Fruit fly (Drosophila melanogaster) whole organism, embryonic: ENCODE results near the gene CG15283.

ENCODE experiments used
- CG10565 ChIP-seq: fragments of 200-800 bp; sonication (Bioruptor generic); optimal IDR thresholded peaks from 3 replicates; lab custom pipeline; 2016; ENCODE audit warnings: missing biosample characterization, mild to moderate bottlenecking, missing genetic modification characterization
- CG11696 ChIP-seq: fragments of 200-800 bp; sonication (Bioruptor generic); IDR thresholded peaks from 2 replicates; pipeline ENCODE4 v1.3.6; 2022; ENCODE audit warnings: missing biosample characterization, missing genetic modification characterization
- CG12769 ChIP-seq: fragments of 200-800 bp; sonication (Bioruptor generic); optimal IDR thresholded peaks from 2 replicates; lab custom pipeline; 2019; ENCODE audit warnings: missing biosample characterization, mild to moderate bottlenecking, missing genetic modification characterization, moderate library complexity
- CG13624 ChIP-seq: fragments of 200-800 bp; sonication (Bioruptor generic); optimal IDR thresholded peaks from 2 replicates; lab custom pipeline; 2016; ENCODE audit warnings: missing biosample characterization, missing genetic modification characterization
- CG13894 ChIP-seq: fragments of 200-800 bp; sonication (Bioruptor generic); optimal IDR thresholded peaks from 3 replicates; lab custom pipeline; 2018; ENCODE audit warnings: missing biosample characterization, mild to moderate bottlenecking, missing genetic modification characterization, moderate library complexity
- CG14441 ChIP-seq: fragments of 200-800 bp; sonication (Bioruptor generic); IDR thresholded peaks from 2 replicates; pipeline ENCODE4 v1.3.6; 2022; ENCODE audit warnings: missing biosample characterization, missing genetic modification characterization
- CG15479 ChIP-seq: fragments of 200-800 bp; sonication (Bioruptor generic); optimal IDR thresholded peaks from 3 replicates; lab custom pipeline; 2019; ENCODE audit warnings: missing biosample characterization, mild to moderate bottlenecking, missing genetic modification characterization, moderate library complexity
- CG17359 ChIP-seq: fragments of 200-800 bp; sonication (Bioruptor generic); optimal IDR thresholded peaks from 3 replicates; lab custom pipeline; 2018; ENCODE audit warnings: missing biosample characterization, mild to moderate bottlenecking, missing genetic modification characterization, moderate library complexity
- CG17361 ChIP-seq: fragments of 200-800 bp; sonication (Bioruptor generic); IDR thresholded peaks from 3 replicates; pipeline ENCODE4 v1.3.6; 2022; ENCODE audit warnings: missing biosample characterization, missing genetic modification characterization
- CG2120 ChIP-seq: fragments of 200-800 bp; sonication (Bioruptor generic); optimal IDR thresholded peaks from 3 replicates; lab custom pipeline; 2016; ENCODE audit warnings: missing biosample characterization, missing genetic modification characterization
- CG32767 ChIP-seq: fragments of 200-800 bp; sonication (Bioruptor generic); IDR thresholded peaks from 2 replicates; pipeline ENCODE4 v1.3.6; 2022; ENCODE audit warnings: missing biosample characterization, missing genetic modification characterization
- CG34422 ChIP-seq: fragments of 200-800 bp; sonication (Bioruptor generic); IDR thresholded peaks from 3 replicates; pipeline ENCODE4 v1.3.6; 2022; ENCODE audit warnings: missing biosample characterization, missing genetic modification characterization
- CG4424 ChIP-seq: fragments of 200-800 bp; sonication (Bioruptor generic); optimal IDR thresholded peaks from 3 replicates; lab custom pipeline; 2016; ENCODE audit warnings: missing biosample characterization, missing genetic modification characterization
- CG4854 ChIP-seq: fragments of 200-800 bp; sonication (Bioruptor generic); optimal IDR thresholded peaks from 2 replicates; lab custom pipeline; 2016; ENCODE audit warnings: missing biosample characterization, missing genetic modification characterization, inconsistent platforms
- CG6689 ChIP-seq: fragments of 200-800 bp; sonication (Bioruptor generic); IDR thresholded peaks from 2 replicates; pipeline ENCODE4 v1.3.6; 2022; ENCODE audit warnings: missing biosample characterization, missing genetic modification characterization
- CG7271 ChIP-seq: fragments of 200-800 bp; sonication (Bioruptor generic); optimal IDR thresholded peaks from 2 replicates; lab custom pipeline; 2018; ENCODE audit warnings: missing biosample characterization, mild to moderate bottlenecking, missing genetic modification characterization, moderate library complexity
- CG8765 ChIP-seq: fragments of 200-800 bp; sonication (Bioruptor generic); IDR thresholded peaks from 2 replicates; pipeline ENCODE4 v1.3.6; 2022; ENCODE audit warnings: missing biosample characterization, missing genetic modification characterization
- CG9797 ChIP-seq: fragments of 200-800 bp; sonication (Bioruptor generic); optimal IDR thresholded peaks from 3 replicates; lab custom pipeline; 2018; ENCODE audit warnings: missing biosample characterization, mild to moderate bottlenecking, missing genetic modification characterization
- Dll ChIP-seq: fragments of 200-800 bp; sonication (Bioruptor generic); IDR thresholded peaks from 4 replicates; pipeline ENCODE4 v1.3.6; 2022; ENCODE audit warnings: missing biosample characterization, missing genetic modification characterization; ENCODE audit not compliant: partially characterized antibody
- Dp ChIP-seq: fragments of 200-800 bp; sonication (Bioruptor generic); optimal IDR thresholded peaks from 2 replicates; lab custom pipeline; 2018; ENCODE audit warnings: missing biosample characterization, mild to moderate bottlenecking, missing genetic modification characterization, moderate library complexity
- Elba2 ChIP-seq: fragments of 200-800 bp; sonication (Bioruptor generic); optimal IDR thresholded peaks from 3 replicates; lab custom pipeline; 2016; ENCODE audit warnings: missing biosample characterization, missing genetic modification characterization
- HHEX ChIP-seq: fragments of 200-800 bp; sonication (Bioruptor generic); optimal IDR thresholded peaks from 3 replicates; lab custom pipeline; 2017; ENCODE audit warnings: missing biosample characterization, mild to moderate bottlenecking, missing genetic modification characterization, missing genetic modification reagents
- Hey ChIP-seq: fragments of 200-800 bp; sonication (Bioruptor generic); optimal IDR thresholded peaks from 3 replicates; lab custom pipeline; 2018; ENCODE audit warnings: missing biosample characterization, mild to moderate bottlenecking, missing genetic modification characterization
- HmgZ ChIP-seq: fragments of 200-800 bp; sonication (Bioruptor generic); optimal IDR thresholded peaks from 2 replicates; lab custom pipeline; 2018; ENCODE audit warnings: missing biosample characterization, mild to moderate bottlenecking, missing genetic modification characterization
- Hr78 ChIP-seq, 2 experiments: fragments of 200-800 bp in 1 of 2; fragments of >200 bp in 1 of 2; sonication (Bioruptor generic) in 1 of 2; optimal IDR thresholded peaks; 2 replicates each; lab custom pipeline; 2017 to 2019; ENCODE audit warnings: missing biosample characterization in 2 of 2, missing genetic modification characterization in 2 of 2, mild to moderate bottlenecking in 1 of 2, moderate library complexity in 1 of 2
- Jarid2 ChIP-seq: fragments of 200-800 bp; sonication (Bioruptor generic); optimal IDR thresholded peaks from 3 replicates; lab custom pipeline; 2017; ENCODE audit warnings: mild to moderate bottlenecking, missing biosample characterization, missing genetic modification reagents, missing genetic modification characterization
- Max ChIP-seq: fragments of 200-800 bp; sonication (Bioruptor generic); optimal IDR thresholded peaks from 2 replicates; lab custom pipeline; 2016; ENCODE audit warnings: missing biosample characterization, mild to moderate bottlenecking, missing genetic modification characterization
- Myb ChIP-seq: fragments of 200-800 bp; sonication (Bioruptor generic); optimal IDR thresholded peaks from 2 replicates; lab custom pipeline; 2016; ENCODE audit warnings: missing biosample characterization, missing genetic modification characterization
- Optix ChIP-seq: fragments of 200-800 bp; sonication (Bioruptor generic); IDR thresholded peaks from 3 replicates; pipeline ENCODE4 v1.3.6; 2022; ENCODE audit warnings: missing biosample characterization, missing genetic modification characterization
- Taf1 ChIP-seq: fragments of 200-800 bp; sonication (Bioruptor generic); IDR thresholded peaks from 2 replicates; pipeline ENCODE4 v1.3.6; 2022; ENCODE audit warnings: missing biosample characterization, missing genetic modification characterization
- Trl ChIP-seq, 3 experiments: fragments of >200 bp in 2 of 3; fragments of 200-800 bp in 1 of 3; sonication (Bioruptor generic) in 1 of 3; optimal IDR thresholded peaks; 2 replicates in 1 of 3; 3 replicates in 2 of 3; lab custom pipeline; 2016 to 2017; ENCODE audit warnings: missing biosample characterization in 1 of 3, missing genetic modification characterization in 1 of 3
- Usf ChIP-seq: fragments of 200-800 bp; sonication (Bioruptor generic); optimal IDR thresholded peaks from 2 replicates; lab custom pipeline; 2017; ENCODE audit warnings: missing genotype, missing biosample characterization, missing genetic modification characterization
- amos ChIP-seq: fragments of 200-800 bp; sonication (Bioruptor generic); IDR thresholded peaks from 2 replicates; pipeline ENCODE4 v1.3.6; 2022; ENCODE audit warnings: missing biosample characterization, missing genetic modification characterization; ENCODE audit not compliant: partially characterized antibody
- br ChIP-seq: fragments of >200 bp; optimal IDR thresholded peaks from 2 replicates; lab custom pipeline; 2017
- cas ChIP-seq: fragments of 200-800 bp; sonication (Bioruptor generic); IDR thresholded peaks from 2 replicates; pipeline ENCODE4 v1.3.6; 2022; ENCODE audit warnings: missing biosample characterization, missing genetic modification characterization
- ftz-f1 ChIP-seq: fragments of 200-800 bp; sonication (Bioruptor generic); optimal IDR thresholded peaks from 2 replicates; lab custom pipeline; 2016; ENCODE audit warnings: missing biosample characterization, missing genetic modification characterization
- gfzf ChIP-seq: fragments of 200-800 bp; sonication (Bioruptor generic); optimal IDR thresholded peaks from 2 replicates; lab custom pipeline; 2016; ENCODE audit warnings: missing biosample characterization, mild to moderate bottlenecking, missing genetic modification characterization, moderate library complexity
- hbn ChIP-seq: fragments of 200-800 bp; sonication (Bioruptor generic); IDR thresholded peaks from 2 replicates; pipeline ENCODE4 v1.3.6; 2022; ENCODE audit warnings: missing biosample characterization, missing genetic modification characterization; ENCODE audit not compliant: partially characterized antibody
- knrl ChIP-seq: fragments of 200-800 bp; sonication (Bioruptor generic); IDR thresholded peaks from 3 replicates; pipeline ENCODE4 v1.3.6; 2022; ENCODE audit warnings: missing biosample characterization, missing genetic modification characterization; ENCODE audit not compliant: partially characterized antibody
- otp ChIP-seq: fragments of 200-800 bp; sonication (Bioruptor generic); IDR thresholded peaks from 3 replicates; pipeline ENCODE4, ENCODE4 v1.3.6; 2022; ENCODE audit warnings: missing biosample characterization, missing genetic modification characterization
- p53 ChIP-seq: fragments of 200-800 bp; sonication (Bioruptor generic); optimal IDR thresholded peaks from 2 replicates; lab custom pipeline; 2016; ENCODE audit warnings: missing biosample characterization, missing genetic modification characterization
- rib ChIP-seq: fragments of 200-800 bp; sonication (Bioruptor generic); IDR thresholded peaks from 2 replicates; pipeline ENCODE4 v1.3.6; 2022; ENCODE audit warnings: missing biosample characterization, missing genetic modification characterization
- ro ChIP-seq: fragments of 200-800 bp; sonication (Bioruptor generic); IDR thresholded peaks from 2 replicates; pipeline ENCODE4 v1.3.6; 2022; ENCODE audit warnings: missing biosample characterization, missing genetic modification characterization
- sob ChIP-seq: fragments of 200-800 bp; sonication (Bioruptor generic); IDR thresholded peaks from 2 replicates; pipeline ENCODE4 v1.3.6; 2022; ENCODE audit warnings: missing biosample characterization, missing genetic modification characterization
- tll ChIP-seq, 2 experiments: fragments of 200-800 bp in 1 of 2; fragments of >200 bp in 1 of 2; sonication (Bioruptor generic) in 1 of 2; optimal IDR thresholded peaks; 2 replicates each; lab custom pipeline; 2017 to 2019; ENCODE audit warnings: missing biosample characterization in 2 of 2, missing genetic modification characterization in 2 of 2, mild to moderate bottlenecking in 1 of 2, moderate library complexity in 1 of 2
- toy ChIP-seq: fragments of 200-800 bp; sonication (Bioruptor generic); IDR thresholded peaks from 2 replicates; pipeline ENCODE4 v1.3.6; 2022; ENCODE audit warnings: missing biosample characterization, missing genetic modification characterization
- trem ChIP-seq: fragments of 200-800 bp; optimal IDR thresholded peaks from 3 replicates; lab custom pipeline; 2019; ENCODE audit warnings: missing biosample characterization, mild to moderate bottlenecking, missing genetic modification characterization, moderate library complexity
- unc-4 ChIP-seq: fragments of 200-800 bp; sonication (Bioruptor generic); IDR thresholded peaks from 2 replicates; pipeline ENCODE4 v1.3.6; 2022; ENCODE audit warnings: missing biosample characterization, missing genetic modification characterization; ENCODE audit not compliant: partially characterized antibody
- wor ChIP-seq: fragments of 200-800 bp; sonication (Bioruptor generic); IDR thresholded peaks from 2 replicates; pipeline ENCODE4 v1.3.6; 2022; ENCODE audit warnings: missing biosample characterization, missing genetic modification characterization
- zfh2 ChIP-seq: fragments of 200-800 bp; sonication (Bioruptor generic); optimal IDR thresholded peaks from 2 replicates; lab custom pipeline; 2016; ENCODE audit warnings: missing biosample characterization, missing genetic modification characterization

The CG15283 gene

DNA sequence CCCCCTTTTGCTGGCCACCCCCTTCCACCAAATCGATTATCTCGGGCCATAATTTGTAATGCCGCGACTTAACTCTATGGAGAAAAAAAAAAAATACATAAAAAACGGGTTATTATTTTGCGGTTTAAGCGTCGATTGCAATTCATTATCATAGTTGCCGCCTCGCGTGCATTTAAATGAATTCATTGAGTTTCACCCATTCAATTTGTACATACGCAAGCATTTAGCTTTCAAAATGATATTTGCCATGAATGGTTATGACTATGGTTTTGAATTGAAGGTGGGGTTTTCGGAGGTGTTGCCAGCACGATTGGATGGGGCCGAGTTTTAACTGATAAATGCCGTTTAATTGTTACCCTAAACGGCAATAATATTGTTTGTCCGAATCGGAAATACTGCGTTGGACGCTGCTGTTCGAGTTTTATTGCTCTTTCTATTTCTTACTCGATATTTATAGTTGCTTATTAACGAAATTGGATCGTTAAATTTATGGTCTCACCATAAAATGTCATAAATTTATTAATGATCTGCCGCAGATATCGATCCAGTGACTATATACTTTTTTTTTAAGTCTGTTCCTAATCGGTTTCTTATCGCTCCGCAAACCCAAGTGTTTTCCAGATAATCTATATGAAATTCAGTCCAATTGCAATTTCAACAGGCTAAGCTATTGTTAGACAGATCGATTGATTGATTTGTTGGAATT lies 45.8 kb downstream of the CG15283 start (continued):
- TF ChIP-seq wor (GFP tag; lab: Robert Waterston, UW) (no peak), hbn (GFP tag; lab: Robert Waterston, UW) (no peak), br (lab: Kevin White, UChicago) (no peak), Jarid2 (GFP tag; lab: Kevin White, UChicago) (peak; percentile 1), CG6689 (no peak), Dll (GFP tag; lab: Robert Waterston, UW) (no peak), CG14441 (GFP tag; lab: Robert Waterston, UW) (0 out of 2 replicates have a peak, but pooled peaks have one; percentile 7), Trl (optimal IDR thresholded peaks at IDR 0.05; lab: Kevin White, UChicago) (no peak), Trl (GFP tag; optimal IDR thresholded peaks at IDR 0.05; lab: Kevin White, UChicago) (no peak), CG11696 (GFP tag; lab: Robert Waterston, UW) (peak; percentile 73; the same call in 1 of the 2 replicates), CG2120 (no peak), CG4854 (GFP tag; lab: Kevin White, UChicago) (no peak), trem (tag; lab: Kevin White, UChicago) (peak; percentile 34), zfh2 (GFP tag; lab: Kevin White, UChicago) (no peak), CG12769 (tag; lab: Kevin White, UChicago) (no peak), CG7271 (tag; lab: Kevin White, UChicago) (no peak), p53 (no peak), HHEX (GFP tag; lab: Kevin White, UChicago) (no peak), CG13894 (no peak), Dp (GFP tag; lab: Kevin White, UChicago) (no peak), Hey (tag; lab: Kevin White, UChicago) (no peak), cas (GFP tag; lab: Robert Waterston, UW) (no peak), toy (GFP tag; lab: Robert Waterston, UW) (no peak), Hr78 (GFP tag; optimal IDR thresholded peaks at IDR 0.05; lab: Kevin White, UChicago) (no peak), CG32767 (GFP tag; lab: Robert Waterston, UW) (no peak), HmgZ (tag; lab: Kevin White, UChicago) (no peak), CG9797 (GFP tag; lab: Kevin White, UChicago) (no peak), Usf (GFP tag; lab: Kevin White, UChicago) (no peak), unc-4 (no peak), otp (GFP tag; lab: Robert Waterston, UW) (no peak), Max (GFP tag; lab: Kevin White, UChicago) (no peak), CG15479 (GFP tag; lab: Kevin White, UChicago) (no peak), CG8765 (no peak), knrl (GFP tag; lab: Robert Waterston, UW) (no peak), CG13624 (GFP tag; lab: Kevin White, UChicago) (no peak), Myb (no peak), tll (GFP tag; optimal IDR thresholded peaks at IDR 0.05; lab: Kevin White, UChicago) (no peak), CG10565 (GFP tag; lab: Kevin White, UChicago) (no peak), ftz-f1 (GFP tag; lab: Kevin White, UChicago) (no peak), CG34422 (GFP tag; lab: Robert Waterston, UW) (no peak), Elba2 (GFP tag; lab: Kevin White, UChicago) (no peak), Taf1 (GFP tag; lab: Robert Waterston, UW) (no peak), gfzf (no peak), Optix (GFP tag; lab: Robert Waterston, UW) (no peak), ro (no peak), CG17359 (tag; lab: Kevin White, UChicago) (no peak), amos (GFP tag; lab: Robert Waterston, UW) (no peak), CG17361 (GFP tag; lab: Robert Waterston, UW) (0 out of 3 replicates have a peak, but pooled peaks have one; percentile 36), rib (GFP tag; lab: Robert Waterston, UW) (no peak), CG4424 (no peak), sob (GFP tag; lab: Robert Waterston, UW) (no peak)
